Worm (Caenorhabditis elegans): ENCODE measurements around the gene ntc-1.
A peak's percentile ranks its signal among the peaks of the same experiment; 100 is the strongest.

The ntc-1 gene

DNA sequence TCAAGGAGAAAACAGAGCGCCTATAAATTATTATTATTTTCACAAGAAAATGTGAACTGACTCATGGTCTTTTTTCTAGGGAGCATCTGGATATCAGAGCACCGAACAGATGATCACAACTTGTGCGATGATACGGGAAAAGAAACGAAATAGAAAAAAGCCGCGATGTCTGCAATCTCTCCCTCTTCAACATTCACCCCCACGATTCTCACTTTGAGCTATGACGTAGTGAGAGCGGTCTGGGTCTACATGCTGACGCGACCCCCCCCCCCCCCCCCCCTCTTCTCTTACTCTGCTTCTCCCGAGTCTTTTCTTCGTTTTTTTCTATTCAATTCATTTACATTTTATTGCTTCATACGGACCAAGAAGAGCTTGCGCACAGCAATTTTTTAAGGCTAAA, 33.7 kb downstream of the ntc-1 start (continued):
- TF ChIP-seq ceh-32 (tag; optimal IDR thresholded peaks at IDR 0.05; ENCODE audit: poor library complexity), result no peak
- TF ChIP-seq ctbp-1 (GFP tag; IDR thresholded peaks at IDR 0.05), result 0 out of 2 replicates have a peak, but pooled peaks have one; percentile 29
- no peak for TF ChIP-seq nhr-77 (tag; optimal IDR thresholded peaks at IDR 0.05)
- no peak for TF ChIP-seq spr-1 (tag; optimal IDR thresholded peaks at IDR 0.05)
- peak; percentile 75; the same call in 1 of the 2 replicates for TF ChIP-seq pha-4 (GFP tag; IDR thresholded peaks at IDR 0.05)
- TF ChIP-seq pha-4 (tag; optimal IDR thresholded peaks at IDR 0.05), result no peak
- TF ChIP-seq lin-15B (tag; optimal IDR thresholded peaks at IDR 0.05), result no peak

DNA sequence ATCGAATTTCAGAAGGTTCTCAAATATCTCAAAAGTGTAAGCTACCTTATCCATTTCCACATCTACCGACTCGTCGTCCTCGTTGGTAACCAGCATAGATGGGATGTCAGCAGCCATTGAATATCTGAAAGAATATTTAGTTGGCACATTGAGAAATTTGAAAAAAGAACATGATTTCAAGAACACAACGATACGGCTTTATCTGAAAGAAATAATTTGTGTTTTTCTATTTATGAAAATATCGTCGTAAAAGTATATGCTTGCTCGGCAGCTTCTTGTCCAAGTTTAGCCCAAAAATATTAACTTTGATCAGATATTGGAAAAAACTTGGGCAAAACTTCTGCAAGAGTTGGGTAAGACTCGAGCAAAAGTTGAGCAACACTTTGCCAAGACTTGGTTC, 34.8 kb downstream of the ntc-1 start, which contains the start of gene T07F12.4:
TSS of gene T07F12.4 (minus strand) at position 130 of the 400 bp plus-strand sequence.
- TF ChIP-seq aha-1 (tag) (peak; percentile 93), hlh-30 (tag; optimal IDR thresholded peaks at IDR 0.05; ENCODE audit: insufficient read depth) (no peak), saeg-2 (GFP tag; IDR thresholded peaks at IDR 0.05) (no peak), nhr-6 (tag; optimal IDR thresholded peaks at IDR 0.05) (no peak)

DNA sequence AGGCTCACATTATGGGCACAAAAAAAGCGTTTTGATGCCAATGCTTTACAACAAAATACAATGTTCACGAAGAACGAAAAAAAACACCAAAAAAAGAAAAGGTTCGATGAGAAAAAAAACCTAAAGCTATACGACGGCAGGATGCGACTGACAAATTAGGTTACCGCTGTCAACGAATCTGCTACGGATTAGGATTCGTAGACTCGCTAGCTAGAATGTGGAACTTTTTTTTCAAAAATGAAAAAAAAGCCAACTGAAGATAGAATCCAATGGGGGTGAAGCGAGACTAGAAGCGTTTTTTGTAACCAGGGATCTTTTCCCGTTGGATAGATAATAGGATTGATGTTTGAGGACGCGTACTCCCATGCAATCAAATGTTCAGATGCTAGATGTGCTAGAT, 36.1 kb downstream of the ntc-1 start:
- TF ChIP-seq egl-43 (GFP tag; IDR thresholded peaks at IDR 0.05), result no peak
- peak; percentile 51; the same call in 1 of the 2 replicates for TF ChIP-seq ctbp-1 (GFP tag; IDR thresholded peaks at IDR 0.05)
- no peak for TF ChIP-seq vab-7 (GFP tag; IDR thresholded peaks at IDR 0.05)
- no peak for TF ChIP-seq duxl-1 (tag; optimal IDR thresholded peaks at IDR 0.05; ENCODE audit: poor library complexity)
- peak; percentile 69 for TF ChIP-seq ces-1 (GFP tag; optimal IDR thresholded peaks at IDR 0.05)
- peak; percentile 94 for TF ChIP-seq fkh-10 (GFP tag; optimal IDR thresholded peaks at IDR 0.05)

DNA sequence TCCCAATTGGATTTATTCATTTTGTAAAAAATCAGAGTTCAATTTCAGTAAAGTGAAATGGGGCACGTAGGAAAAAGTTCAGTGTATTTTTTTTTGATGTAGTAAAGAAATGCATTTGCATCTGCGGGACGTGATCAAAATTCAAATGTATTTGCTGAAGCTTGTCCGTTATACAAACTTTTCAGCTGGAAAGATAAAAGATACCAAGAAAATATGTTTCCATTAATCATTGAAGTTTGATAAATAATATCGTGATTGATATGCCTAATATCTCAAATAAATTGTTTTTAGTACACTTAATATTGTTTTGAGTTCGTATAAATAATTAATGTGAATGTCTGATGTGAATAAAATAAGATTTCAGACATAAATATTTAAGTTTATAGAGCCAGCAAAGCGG, 36.5 kb downstream of the ntc-1 start:
- TF ChIP-seq F44E2.7 (GFP tag; IDR thresholded peaks at IDR 0.05) (no peak), egl-43 (GFP tag; IDR thresholded peaks at IDR 0.05) (no peak), arid-1 (GFP tag; conservative IDR thresholded peaks at IDR 0.05) (no peak), R02D3.7 (tag; optimal IDR thresholded peaks at IDR 0.05) (no peak), madf-5 (GFP tag; IDR thresholded peaks at IDR 0.05) (no peak), dpl-1 (GFP tag; optimal IDR thresholded peaks at IDR 0.05) (no peak)

DNA sequence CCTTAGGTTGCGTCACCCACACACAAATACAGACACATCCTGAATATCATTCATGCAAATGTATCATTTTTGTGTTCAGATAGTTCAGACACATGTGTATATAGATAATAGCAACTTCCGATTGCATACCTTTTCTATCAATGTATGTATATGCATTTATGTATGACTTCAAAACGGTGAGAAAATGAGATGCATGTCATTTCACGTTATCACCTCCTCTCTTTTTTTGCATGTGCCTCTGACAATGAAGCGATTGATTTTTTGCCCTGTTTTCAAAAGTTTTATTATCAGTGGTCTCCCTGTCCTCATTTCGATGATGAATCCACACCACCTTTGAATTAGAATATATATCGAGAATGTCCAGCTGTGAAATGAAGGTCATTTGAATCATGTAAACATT, 39.9 kb downstream of the ntc-1 start, which contains the start of gene K05B2.2:
TSS of gene K05B2.2 (plus strand) at position 278 of the 400 bp plus-strand sequence.
- TF ChIP-seq unc-62 (GFP tag; optimal IDR thresholded peaks at IDR 0.05 in 1 of 2) (no peak), unc-62 (tag; optimal IDR thresholded peaks at IDR 0.05) (no peak), daf-19 (GFP tag; conservative IDR thresholded peaks at IDR 0.05) (no peak), lir-3 (tag; optimal IDR thresholded peaks at IDR 0.05) (no peak), pqm-1 (tag; optimal IDR thresholded peaks at IDR 0.05) (peak; percentile 84), hlh-11 (tag; optimal IDR thresholded peaks at IDR 0.05) (peak; percentile 59), tra-1 (GFP tag; IDR thresholded peaks at IDR 0.05) (0 out of 2 replicates have a peak, but pooled peaks have one; percentile 20), daf-16 (GFP tag; optimal IDR thresholded peaks at IDR 0.05) (no peak), daf-16 (tag; optimal IDR thresholded peaks at IDR 0.05) (peak; percentile 46), dmd-6 (GFP tag; IDR thresholded peaks at IDR 0.05) (peak; percentile 49), ztf-11 (tag; optimal IDR thresholded peaks at IDR 0.05) (no peak), dve-1 (tag; optimal IDR thresholded peaks at IDR 0.05; ENCODE audit: insufficient read depth) (peak; percentile 62), hlh-30 (tag; optimal IDR thresholded peaks at IDR 0.05; ENCODE audit: insufficient read depth) (peak; percentile 19), nhr-28 (tag; optimal IDR thresholded peaks at IDR 0.05) (peak; percentile 57)

Data from whole organism, L4 larva.